Fruit fly (Drosophila melanogaster) whole organism, embryonic: ENCODE results near the gene RpS30.

Experiments
- Awh ChIP-seq: fragments of 200-800 bp; sonication (Bioruptor generic); IDR thresholded peaks from 2 replicates; pipeline ENCODE4, ENCODE4 v1.3.6; 2022; ENCODE audit warnings: missing biosample characterization, missing genetic modification characterization
- CG14860 ChIP-seq: fragments of 200-800 bp; sonication (Bioruptor generic); IDR thresholded peaks from 3 replicates; pipeline ENCODE4 v1.3.6; 2022; ENCODE audit warnings: missing biosample characterization, missing genetic modification characterization; ENCODE audit not compliant: partially characterized antibody
- Deaf1 ChIP-seq: fragments of 200-800 bp; optimal IDR thresholded peaks from 3 replicates; lab custom pipeline; 2019; ENCODE audit warnings: missing biosample characterization, mild to moderate bottlenecking, missing genetic modification characterization, moderate library complexity
- Hr39 ChIP-seq: fragments of >200 bp; optimal IDR thresholded peaks from 2 replicates; lab custom pipeline; 2017
- Sox102F ChIP-seq: fragments of 200-800 bp; sonication (Bioruptor generic); optimal IDR thresholded peaks from 2 replicates; lab custom pipeline; 2018; ENCODE audit warnings: missing biosample characterization, mild to moderate bottlenecking, missing genetic modification characterization, moderate library complexity
- chn ChIP-seq: fragments of 200-800 bp; sonication (Bioruptor generic); optimal IDR thresholded peaks from 2 replicates; lab custom pipeline; 2016; ENCODE audit warnings: missing biosample characterization, missing genetic modification characterization
- h ChIP-seq: fragments of >200 bp; optimal IDR thresholded peaks from 2 replicates; lab custom pipeline; 2017
- sim ChIP-seq: fragments of 200-800 bp; sonication (Bioruptor generic); IDR thresholded peaks from 2 replicates; pipeline ENCODE4 v1.3.6; 2022; ENCODE audit warnings: missing biosample characterization, missing genetic modification characterization

DNA sequence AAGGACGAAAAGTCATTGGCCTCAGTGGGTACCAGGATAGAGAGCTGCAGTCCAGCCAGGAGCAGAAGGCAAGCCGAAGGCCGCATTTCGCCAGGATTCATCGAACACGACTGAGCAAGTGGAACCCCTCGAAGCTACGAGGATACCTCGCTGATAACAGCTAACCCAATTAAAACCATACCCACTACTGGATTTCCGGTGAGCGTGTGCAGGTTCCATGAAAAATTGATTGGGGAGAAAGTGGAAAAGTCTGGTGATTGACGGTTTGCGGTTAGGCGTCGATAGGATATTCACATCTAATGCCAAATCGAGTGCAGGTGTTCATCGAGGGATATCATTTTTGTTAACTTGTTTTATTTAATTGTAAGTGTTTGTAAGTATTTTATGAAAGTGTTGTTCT is 9.5 kb downstream of the RpS30 start, which contains the start of gene Ir93a:
- TF ChIP-seq Awh (GFP tag; lab: Robert Waterston, UW) (no peak), Deaf1 (tag; lab: Kevin White, UChicago) (no peak), Hr39 (lab: Kevin White, UChicago) (no peak), CG14860 (GFP tag; lab: Robert Waterston, UW) (no peak), chn (GFP tag; lab: Kevin White, UChicago) (no peak), sim (no peak), Sox102F (GFP tag; lab: Kevin White, UChicago) (no peak), h (lab: Kevin White, UChicago) (no peak)
